Fruit fly (Drosophila melanogaster) whole organism, embryonic: ENCODE results near the gene CG33093.

ENCODE experiments used
- BtbVII ChIP-seq: fragments of 200-800 bp; sonication (Bioruptor generic); optimal IDR thresholded peaks from 3 replicates; lab custom pipeline; 2017; ENCODE audit warnings: missing biosample characterization, mild to moderate bottlenecking, missing genetic modification characterization
- CG12769 ChIP-seq: fragments of 200-800 bp; sonication (Bioruptor generic); optimal IDR thresholded peaks from 2 replicates; lab custom pipeline; 2019; ENCODE audit warnings: missing biosample characterization, mild to moderate bottlenecking, missing genetic modification characterization, moderate library complexity
- CG13894 ChIP-seq: fragments of 200-800 bp; sonication (Bioruptor generic); optimal IDR thresholded peaks from 3 replicates; lab custom pipeline; 2018; ENCODE audit warnings: missing biosample characterization, mild to moderate bottlenecking, missing genetic modification characterization, moderate library complexity
- CG15269 ChIP-seq: fragments of 200-800 bp; sonication (Bioruptor generic); optimal IDR thresholded peaks from 2 replicates; lab custom pipeline; 2018; ENCODE audit warnings: missing biosample characterization, mild to moderate bottlenecking, missing genetic modification characterization, moderate library complexity
- CG16779 ChIP-seq: fragments of 200-800 bp; sonication (Bioruptor generic); IDR thresholded peaks from 2 replicates; pipeline ENCODE4 v1.3.6; 2022; ENCODE audit warnings: missing biosample characterization, missing genetic modification characterization
- CG18262 ChIP-seq: fragments of 200-800 bp; optimal IDR thresholded peaks from 3 replicates; lab custom pipeline; 2019; ENCODE audit warnings: missing biosample characterization, mild to moderate bottlenecking, missing genetic modification characterization, moderate library complexity
- CG2712 ChIP-seq: fragments of 200-800 bp; optimal IDR thresholded peaks from 3 replicates; lab custom pipeline; 2019; ENCODE audit warnings: missing biosample characterization, mild to moderate bottlenecking, missing genetic modification characterization, moderate library complexity
- CG3065 ChIP-seq: fragments of 200-800 bp; sonication (Bioruptor generic); optimal IDR thresholded peaks from 2 replicates; lab custom pipeline; 2016; ENCODE audit warnings: missing biosample characterization, missing genetic modification characterization
- CG33557 ChIP-seq: fragments of 200-800 bp; sonication (Bioruptor generic); optimal IDR thresholded peaks from 2 replicates; lab custom pipeline; 2019; ENCODE audit warnings: missing biosample characterization, mild to moderate bottlenecking, missing genetic modification characterization, moderate library complexity
- CG3995 ChIP-seq: fragments of 200-800 bp; sonication (Bioruptor generic); optimal IDR thresholded peaks from 3 replicates; lab custom pipeline; 2016; ENCODE audit warnings: missing biosample characterization, missing genetic modification characterization
- CG43689 ChIP-seq: fragments of 200-800 bp; sonication (Bioruptor generic); IDR thresholded peaks from 2 replicates; pipeline ENCODE4 v1.3.6; 2022; ENCODE audit warnings: missing biosample characterization, missing genetic modification characterization
- CG6272 ChIP-seq: fragments of 200-800 bp; sonication (Bioruptor generic); IDR thresholded peaks from 2 replicates; pipeline ENCODE4 v1.3.6; 2022; ENCODE audit warnings: missing biosample characterization, missing genetic modification characterization
- CG6765 ChIP-seq: fragments of 200-800 bp; sonication (Bioruptor generic); optimal IDR thresholded peaks from 3 replicates; lab custom pipeline; 2017; ENCODE audit warnings: missing biosample characterization, mild to moderate bottlenecking, missing genetic modification characterization
- CG6854 ChIP-seq: fragments of 200-800 bp; sonication (Bioruptor generic); optimal IDR thresholded peaks from 3 replicates; lab custom pipeline; 2017; ENCODE audit warnings: missing biosample characterization, mild to moderate bottlenecking, missing genetic modification characterization
- CG7372 ChIP-seq: fragments of 200-800 bp; sonication (Bioruptor generic); IDR thresholded peaks from 2 replicates; pipeline ENCODE4 v1.3.6; 2022; ENCODE audit warnings: missing biosample characterization, missing genetic modification characterization
- CG9609 ChIP-seq: fragments of 200-800 bp; sonication (Bioruptor generic); optimal IDR thresholded peaks from 3 replicates; lab custom pipeline; 2016; ENCODE audit warnings: missing biosample characterization, missing genetic modification characterization
- CG9817 ChIP-seq: fragments of 200-800 bp; sonication (Bioruptor generic); optimal IDR thresholded peaks from 2 replicates; lab custom pipeline; 2018; ENCODE audit warnings: missing biosample characterization, mild to moderate bottlenecking, missing genetic modification characterization, moderate library complexity
- CTCF ChIP-seq: fragments of 200-800 bp; sonication (Bioruptor generic); optimal IDR thresholded peaks from 2 replicates; lab custom pipeline; 2017; ENCODE audit warnings: missing biosample characterization, mild to moderate bottlenecking, missing genetic modification characterization, moderate library complexity
- D19A ChIP-seq: fragments of 200-800 bp; optimal IDR thresholded peaks from 3 replicates; lab custom pipeline; 2019; ENCODE audit warnings: missing biosample characterization, mild to moderate bottlenecking, missing genetic modification characterization, moderate library complexity
- Deaf1 ChIP-seq: fragments of 200-800 bp; optimal IDR thresholded peaks from 3 replicates; lab custom pipeline; 2019; ENCODE audit warnings: missing biosample characterization, mild to moderate bottlenecking, missing genetic modification characterization, moderate library complexity
- Dip2 ChIP-seq: fragments of 200-800 bp; sonication (Bioruptor generic); IDR thresholded peaks from 2 replicates; pipeline ENCODE4 v1.3.6; 2022; ENCODE audit warnings: missing biosample characterization, missing genetic modification characterization
- Eip74EF ChIP-seq, 2 experiments: fragments of 200-800 bp in 1 of 2; fragments of >200 bp in 1 of 2; sonication (Bioruptor generic) in 1 of 2; optimal IDR thresholded peaks; 2 replicates each; lab custom pipeline; 2017 to 2019; ENCODE audit warnings: missing biosample characterization in 2 of 2, missing genetic modification characterization in 2 of 2, mild to moderate bottlenecking in 1 of 2, moderate library complexity in 1 of 2
- Hand ChIP-seq: fragments of 200-800 bp; sonication (Bioruptor generic); optimal IDR thresholded peaks from 2 replicates; lab custom pipeline; 2017; ENCODE audit warnings: mild to moderate bottlenecking, missing biosample characterization, missing genetic modification reagents, missing genetic modification characterization
- Hr39 ChIP-seq: fragments of >200 bp; optimal IDR thresholded peaks from 2 replicates; lab custom pipeline; 2017
- Lpt ChIP-seq: fragments of >200 bp; optimal IDR thresholded peaks from 2 replicates; lab custom pipeline; 2018; ENCODE audit warnings: missing biosample characterization, missing genetic modification characterization
- Med ChIP-seq: fragments of 200-800 bp; sonication (Bioruptor generic); peaks from one replicate; lab custom pipeline; 2016; ENCODE audit warnings: missing biosample characterization, missing genetic modification characterization, mild to moderate bottlenecking, inconsistent platforms, moderate library complexity
- Neu2 ChIP-seq: fragments of 200-800 bp; sonication (Bioruptor generic); optimal IDR thresholded peaks from 3 replicates; lab custom pipeline; 2016; ENCODE audit warnings: missing biosample characterization, missing genetic modification characterization, borderline replicate concordance
- Opbp ChIP-seq: fragments of 200-800 bp; sonication (Bioruptor generic); IDR thresholded peaks from 3 replicates; pipeline ENCODE4 v1.3.6; 2022; ENCODE audit warnings: missing biosample characterization, missing genetic modification characterization; ENCODE audit not compliant: partially characterized antibody
- Tbp ChIP-seq: fragments of >200 bp; optimal IDR thresholded peaks from 2 replicates; lab custom pipeline; 2018; ENCODE audit warnings: missing biosample characterization, missing genetic modification characterization
- Xbp1 ChIP-seq: fragments of 200-800 bp; sonication (Bioruptor generic); optimal IDR thresholded peaks from 3 replicates; lab custom pipeline; 2016; ENCODE audit warnings: missing biosample characterization, mild to moderate bottlenecking, missing genetic modification characterization
- Xrp1 ChIP-seq: fragments of 200-800 bp; sonication (Bioruptor generic); IDR thresholded peaks from 2 replicates; pipeline ENCODE4 v1.3.6; 2022; ENCODE audit warnings: missing biosample characterization, missing genetic modification characterization
- ab ChIP-seq: fragments of 200-800 bp; sonication (Bioruptor generic); optimal IDR thresholded peaks from 2 replicates; lab custom pipeline; 2016; ENCODE audit warnings: missing biosample characterization, missing genetic modification characterization
- cas ChIP-seq: fragments of 200-800 bp; sonication (Bioruptor generic); IDR thresholded peaks from 2 replicates; pipeline ENCODE4 v1.3.6; 2022; ENCODE audit warnings: missing biosample characterization, missing genetic modification characterization
- caup ChIP-seq: fragments of 200-800 bp; sonication (Bioruptor generic); optimal IDR thresholded peaks from 3 replicates; lab custom pipeline; 2017; ENCODE audit warnings: missing biosample characterization, mild to moderate bottlenecking, missing genetic modification characterization, moderate library complexity; ENCODE audit not compliant: severe bottlenecking
- chif ChIP-seq, 2 experiments: fragments of 200-800 bp; sonication (Bioruptor generic); optimal IDR thresholded peaks; 3 replicates each; lab custom pipeline; 2016; ENCODE audit warnings: missing biosample characterization in 2 of 2, missing genetic modification characterization in 2 of 2
- chinmo ChIP-seq: fragments of 200-800 bp; sonication (Bioruptor generic); IDR thresholded peaks from 4 replicates; pipeline ENCODE4 v1.3.6; 2022; ENCODE audit warnings: missing biosample characterization, missing genetic modification characterization; ENCODE audit not compliant: partially characterized antibody
- chm ChIP-seq: fragments of 200-800 bp; sonication (Bioruptor generic); IDR thresholded peaks from 2 replicates; pipeline ENCODE4 v1.3.6; 2022; ENCODE audit warnings: missing biosample characterization, missing genetic modification characterization
- ems ChIP-seq: fragments of 200-800 bp; sonication (Bioruptor generic); optimal IDR thresholded peaks from 3 replicates; lab custom pipeline; 2016; ENCODE audit warnings: missing biosample characterization, missing genetic modification characterization
- esg ChIP-seq: fragments of 200-800 bp; sonication (Bioruptor generic); conservative IDR thresholded peaks from 2 replicates; pipeline ENCODE4 v1.3.6; 2022; ENCODE audit warnings: missing biosample characterization, missing genetic modification characterization
- exex ChIP-seq: fragments of 200-800 bp; sonication (Bioruptor generic); optimal IDR thresholded peaks from 4 replicates; lab custom pipeline; 2018; ENCODE audit warnings: missing biosample characterization, mild to moderate bottlenecking, missing genetic modification characterization, moderate library complexity
- gce ChIP-seq: fragments of 200-800 bp; sonication (Bioruptor generic); IDR thresholded peaks from 3 replicates; pipeline ENCODE4 v1.3.6; 2022; ENCODE audit warnings: missing biosample characterization, missing genetic modification characterization
- inv ChIP-seq: fragments of 200-800 bp; sonication (Bioruptor generic); IDR thresholded peaks from 2 replicates; pipeline ENCODE4 v1.3.6; 2022; ENCODE audit warnings: missing biosample characterization, missing genetic modification characterization; ENCODE audit not compliant: partially characterized antibody
- nom ChIP-seq: fragments of 200-800 bp; sonication (Bioruptor generic); optimal IDR thresholded peaks from 2 replicates; lab custom pipeline; 2017; ENCODE audit warnings: missing biosample characterization, missing genetic modification characterization, mild to moderate bottlenecking, moderate library complexity, missing genetic modification reagents
- pb ChIP-seq: fragments of 200-800 bp; sonication (Bioruptor generic); optimal IDR thresholded peaks from 3 replicates; lab custom pipeline; 2016; ENCODE audit warnings: missing biosample characterization, missing genetic modification characterization
- psq ChIP-seq: fragments of 200-800 bp; sonication (Bioruptor generic); optimal IDR thresholded peaks from 2 replicates; lab custom pipeline; 2017; ENCODE audit warnings: missing biosample characterization, missing genetic modification characterization
- sens ChIP-seq: fragments of 200-800 bp; sonication (Bioruptor generic); peaks from one replicate; lab custom pipeline; 2016; ENCODE audit warnings: missing biosample characterization, missing genetic modification characterization
- tio ChIP-seq: fragments of 200-800 bp; sonication (Bioruptor generic); optimal IDR thresholded peaks from 2 replicates; lab custom pipeline; 2017; ENCODE audit warnings: missing biosample characterization, missing genetic modification characterization, inconsistent platforms
- twi ChIP-seq: fragments of 200-800 bp; optimal IDR thresholded peaks from 2 replicates; lab custom pipeline; 2019; ENCODE audit warnings: missing biosample characterization, mild to moderate bottlenecking, missing genetic modification characterization, moderate library complexity
- wdn ChIP-seq: fragments of 200-800 bp; sonication (Bioruptor generic); IDR thresholded peaks from 2 replicates; pipeline ENCODE4 v1.3.6; 2022; ENCODE audit warnings: missing biosample characterization, missing genetic modification characterization

Gene CG33093

dm6 chr3R:22564707-22565106, 33.0 kb upstream of the CG33093 start:
- TF ChIP-seq chm (GFP tag; lab: Robert Waterston, UW) (no peak), sens (GFP tag; lab: Kevin White, UChicago) (peak; percentile 38), Dip2 (GFP tag; lab: Robert Waterston, UW) (peak; percentile 84), Opbp (no peak), nom (no peak), CTCF (GFP tag; lab: Kevin White, UChicago) (peak; percentile 90)

- TF ChIP-seq Tbp (GFP tag; lab: Kevin White, UChicago) = no peak
- TF ChIP-seq Hand = no peak
- TF ChIP-seq pb = no peak
- TF ChIP-seq CG9609 (GFP tag; lab: Kevin White, UChicago) = no peak
- TF ChIP-seq ab (GFP tag; lab: Kevin White, UChicago) = no peak
- TF ChIP-seq chinmo = peak; percentile 90
- no peak for TF ChIP-seq wdn
- peak in 1 of 2 experiments; percentile 90 for TF ChIP-seq Eip74EF (GFP tag; optimal IDR thresholded peaks at IDR 0.05; lab: Kevin White, UChicago)
Measured at dm6 chr3R:22564076-22564475, 32.4 kb upstream of the CG33093 start.

- TF ChIP-seq chinmo = 0 out of 4 replicates have a peak, but pooled peaks have one; percentile 58
- TF ChIP-seq Deaf1 = peak; percentile 22
- TF ChIP-seq CG15269 (tag; lab: Kevin White, UChicago) = peak; percentile 7
- TF ChIP-seq D19A (tag; lab: Kevin White, UChicago) = no peak
- no peak for TF ChIP-seq CG2712 (tag; lab: Kevin White, UChicago)
- TF ChIP-seq CG13894 (tag; lab: Kevin White, UChicago) = peak; percentile 98
- no peak for TF ChIP-seq chif (GFP tag; optimal IDR thresholded peaks at IDR 0.05; lab: Kevin White, UChicago)
- TF ChIP-seq CG18262 (tag; lab: Kevin White, UChicago) = no peak
- TF ChIP-seq CG16779 (GFP tag; lab: Robert Waterston, UW) = no peak
- no peak for TF ChIP-seq ems (GFP tag; lab: Kevin White, UChicago)
- TF ChIP-seq twi = no peak
- TF ChIP-seq CG6272 = no peak
- no peak for TF ChIP-seq gce
- no peak for TF ChIP-seq CG3995 (GFP tag; lab: Kevin White, UChicago)
Measured at dm6 chr3R:22562502-22562901, 30.8 kb upstream of the CG33093 start, which contains the start of gene sit. TSS of gene sit (minus strand) at chr3R:22562572.

DNA sequence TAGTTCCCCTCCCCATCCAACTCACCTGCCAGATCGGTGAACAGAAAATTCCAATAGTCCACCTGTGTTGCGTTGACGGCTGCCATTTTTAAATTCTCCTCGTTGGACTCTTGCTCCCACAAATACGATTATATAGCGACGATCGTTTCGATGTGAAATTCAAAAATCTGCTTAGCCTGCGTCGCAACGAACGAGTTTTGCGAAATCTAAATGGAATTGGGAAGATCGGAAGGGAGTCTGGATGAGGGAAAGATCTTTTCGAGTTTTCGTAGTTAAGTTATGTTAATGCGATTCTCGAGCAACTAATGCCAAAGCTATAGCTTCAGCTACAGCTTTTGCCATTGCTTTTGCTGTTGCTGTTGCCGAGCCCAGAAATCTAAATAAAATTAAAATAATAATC, 28.5 kb upstream of the CG33093 start:
- no peak for TF ChIP-seq Neu2 (GFP tag; lab: Kevin White, UChicago)
- no peak for TF ChIP-seq CG43689 (GFP tag; lab: Robert Waterston, UW)
- no peak for TF ChIP-seq tio
- TF ChIP-seq psq (GFP tag; lab: Kevin White, UChicago) = no peak
- TF ChIP-seq gce = no peak
- TF ChIP-seq Med (GFP tag; lab: Kevin White, UChicago) = peak; percentile 0
- peak; percentile 98 for TF ChIP-seq CG13894 (tag; lab: Kevin White, UChicago)
- TF ChIP-seq caup = no peak
- TF ChIP-seq exex (tag; lab: Kevin White, UChicago) = no peak
- no peak for TF ChIP-seq Lpt (GFP tag; lab: Kevin White, UChicago)
- TF ChIP-seq CG12769 = peak; percentile 59
- TF ChIP-seq BtbVII (GFP tag; lab: Kevin White, UChicago) = no peak
- no peak for TF ChIP-seq inv
- no peak for TF ChIP-seq CG6765 (GFP tag; lab: Kevin White, UChicago)
- no peak for TF ChIP-seq CG7372 (GFP tag; lab: Robert Waterston, UW)
- no peak for TF ChIP-seq CG6854 (GFP tag; lab: Kevin White, UChicago)
- no peak for TF ChIP-seq Hr39
- TF ChIP-seq CG33557 = no peak
- TF ChIP-seq esg (GFP tag; lab: Robert Waterston, UW) = no peak
- no peak for TF ChIP-seq CG9817 (tag; lab: Kevin White, UChicago)
- no peak for TF ChIP-seq CG3065 (GFP tag; lab: Kevin White, UChicago)
- TF ChIP-seq Xrp1 (GFP tag; lab: Robert Waterston, UW) = no peak
- no peak for TF ChIP-seq cas
- TF ChIP-seq Xbp1 (GFP tag; lab: Kevin White, UChicago) = no peak
- TF ChIP-seq, all 482 proteins: peak for 3
